Fruit fly (Drosophila melanogaster) whole organism, pupa: Measurements from ENCODE around the gene CG7879.

Source experiments
- CG10348 ChIP-seq: fragments of 200-800 bp; sonication (Bioruptor generic); IDR thresholded peaks from 2 replicates; pipeline ENCODE4 v1.3.6; 2022; ENCODE audit warnings: missing biosample characterization, missing genetic modification characterization
- CG12605 ChIP-seq: fragments of 200-800 bp; sonication (Bioruptor generic); IDR thresholded peaks from 2 replicates; pipeline ENCODE4 v1.3.6; 2022; ENCODE audit warnings: missing biosample characterization, missing genetic modification characterization
- CG13204 ChIP-seq: fragments of 200-800 bp; sonication (Bioruptor generic); optimal IDR thresholded peaks from 2 replicates; lab custom pipeline; 2018; ENCODE audit warnings: missing biosample characterization, mild to moderate bottlenecking, missing genetic modification characterization, moderate library complexity
- CG14655 ChIP-seq: fragments of 200-800 bp; sonication (Bioruptor generic); optimal IDR thresholded peaks from 3 replicates; lab custom pipeline; 2017; ENCODE audit warnings: mild to moderate bottlenecking, missing biosample characterization, missing genetic modification reagents, missing genetic modification characterization
- CG15710 ChIP-seq: fragments of 200-800 bp; sonication (Bioruptor generic); optimal IDR thresholded peaks from 2 replicates; lab custom pipeline; 2018; ENCODE audit warnings: missing biosample characterization, mild to moderate bottlenecking, missing genetic modification characterization, moderate library complexity
- CG17806 ChIP-seq: fragments of 200-800 bp; sonication (Bioruptor generic); optimal IDR thresholded peaks from 2 replicates; lab custom pipeline; 2018; ENCODE audit warnings: missing biosample characterization, mild to moderate bottlenecking, missing genetic modification characterization, moderate library complexity
- CG32121 ChIP-seq: fragments of 200-800 bp; sonication (Bioruptor generic); IDR thresholded peaks from 2 replicates; pipeline ENCODE4 v1.3.6; 2022; ENCODE audit warnings: missing biosample characterization, missing genetic modification characterization
- CG34367 ChIP-seq: fragments of 200-800 bp; sonication (Bioruptor generic); optimal IDR thresholded peaks from 2 replicates; lab custom pipeline; 2018; ENCODE audit warnings: missing biosample characterization, mild to moderate bottlenecking, missing genetic modification characterization
- CG4496 ChIP-seq: fragments of 200-800 bp; sonication (Bioruptor generic); IDR thresholded peaks from 3 replicates; pipeline ENCODE4 v1.3.6; 2022; ENCODE audit warnings: missing biosample characterization, missing genetic modification characterization
- CG8159 ChIP-seq: fragments of 200-800 bp; sonication (Bioruptor generic); optimal IDR thresholded peaks from 3 replicates; lab custom pipeline; 2018; ENCODE audit warnings: missing biosample characterization, mild to moderate bottlenecking, missing genetic modification characterization, moderate library complexity
- CG8301 ChIP-seq: fragments of 200-800 bp; sonication (Bioruptor generic); optimal IDR thresholded peaks from 2 replicates; lab custom pipeline; 2018; ENCODE audit warnings: missing biosample characterization, mild to moderate bottlenecking, missing genetic modification characterization
- CG9948 ChIP-seq: fragments of 200-800 bp; sonication (Bioruptor generic); optimal IDR thresholded peaks from 2 replicates; lab custom pipeline; 2018; ENCODE audit warnings: missing biosample characterization, mild to moderate bottlenecking, missing genetic modification characterization, moderate library complexity
- D1 ChIP-seq: fragments of 200-800 bp; sonication (Bioruptor generic); optimal IDR thresholded peaks from 2 replicates; lab custom pipeline; 2018; ENCODE audit warnings: missing biosample characterization, mild to moderate bottlenecking, missing genetic modification characterization, moderate library complexity
- EcR ChIP-seq: fragments of 200-800 bp; sonication (Bioruptor generic); optimal IDR thresholded peaks from 3 replicates; lab custom pipeline; 2019; ENCODE audit warnings: missing biosample characterization, missing genetic modification characterization, mild to moderate bottlenecking, moderate library complexity, missing genetic modification reagents
- Ets98B ChIP-seq: fragments of 200-800 bp; sonication (Bioruptor generic); IDR thresholded peaks from 2 replicates; pipeline ENCODE4 v1.3.6; 2022; ENCODE audit warnings: missing biosample characterization, missing genetic modification characterization
- Pif1A ChIP-seq: fragments of 200-800 bp; sonication (Bioruptor generic); optimal IDR thresholded peaks from 3 replicates; lab custom pipeline; 2016; ENCODE audit warnings: missing biosample characterization, missing genetic modification characterization
- Pif1B ChIP-seq: fragments of 200-800 bp; sonication (Bioruptor generic); optimal IDR thresholded peaks from 3 replicates; lab custom pipeline; 2016; ENCODE audit warnings: missing biosample characterization, missing genetic modification characterization
- Snoo ChIP-seq: fragments of 200-800 bp; sonication (Bioruptor generic); optimal IDR thresholded peaks from 3 replicates; lab custom pipeline; 2017; ENCODE audit warnings: missing biosample characterization, mild to moderate bottlenecking, missing genetic modification characterization, inconsistent platforms
- fd96Ca ChIP-seq: fragments of 200-800 bp; sonication (Bioruptor generic); IDR thresholded peaks from 3 replicates; pipeline ENCODE4 v1.3.6; 2022; ENCODE audit warnings: missing biosample characterization, missing genetic modification characterization
- gl ChIP-seq: fragments of 200-800 bp; sonication (Bioruptor generic); optimal IDR thresholded peaks from 2 replicates; lab custom pipeline; 2018; ENCODE audit warnings: missing biosample characterization, mild to moderate bottlenecking, missing genetic modification characterization
- rn ChIP-seq: fragments of 200-800 bp; sonication (Bioruptor generic); IDR thresholded peaks from 2 replicates; pipeline ENCODE4 v1.3.6; 2022; ENCODE audit warnings: missing biosample characterization, missing genetic modification characterization

CG7879 gene

DNA sequence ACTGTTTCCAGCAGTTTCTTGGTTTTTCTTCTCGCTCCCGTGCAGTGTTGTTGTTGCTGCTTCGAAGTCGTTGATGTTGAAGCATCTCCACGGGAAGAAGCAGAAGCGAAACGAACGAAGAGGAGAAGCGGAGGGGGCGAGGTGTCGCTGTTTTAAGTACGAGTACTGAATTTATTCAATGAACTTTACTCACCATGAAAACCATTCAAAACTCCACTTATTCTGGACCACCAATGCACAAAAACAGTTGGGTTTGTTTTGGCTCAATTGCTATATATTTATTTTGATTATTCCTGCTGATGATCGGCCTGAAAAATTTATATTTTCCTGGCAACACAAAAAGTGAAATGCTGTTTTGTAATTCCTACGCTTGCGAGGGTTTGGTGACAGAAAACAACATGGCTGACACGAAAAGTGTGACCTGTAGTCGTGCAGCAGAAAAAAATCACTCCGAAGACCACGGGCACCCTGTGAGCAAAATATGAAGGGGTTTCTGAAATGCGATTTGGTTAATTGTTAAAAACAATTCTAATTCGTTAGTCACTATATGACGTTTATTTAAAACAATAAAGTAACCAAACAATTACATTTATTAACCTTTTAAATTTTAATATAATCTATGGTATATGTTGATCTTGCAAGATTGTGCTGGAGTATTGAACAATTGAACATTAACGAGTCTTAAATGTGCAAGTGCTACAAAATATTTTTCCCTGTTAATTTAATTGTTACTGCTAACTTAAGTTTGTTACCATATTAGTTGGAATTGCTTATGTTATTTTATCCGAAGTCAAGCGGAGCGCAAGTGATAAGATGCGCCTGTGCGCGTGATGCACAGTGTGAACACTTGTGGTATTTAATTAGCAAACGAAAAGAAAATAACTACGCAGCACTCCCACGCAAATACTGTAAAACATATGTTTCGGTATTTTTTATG lies at the start of gene CG7879:
TSS of gene CG7879 (minus strand) at position 384 of the 937 bp plus-strand sequence.
- TF ChIP-seq CG32121 (GFP tag; lab: Robert Waterston, UW): no peak
- no peak for TF ChIP-seq rn (GFP tag; lab: Robert Waterston, UW)
- TF ChIP-seq CG15710: peak; percentile 18
- TF ChIP-seq CG14655: no peak
- TF ChIP-seq gl (tag; lab: Kevin White, UChicago): no peak
- no peak for TF ChIP-seq CG34367 (tag; lab: Kevin White, UChicago)
- TF ChIP-seq D1 (tag; lab: Kevin White, UChicago): no peak
- no peak for TF ChIP-seq Snoo (tag; lab: Kevin White, UChicago)
- no peak; the same call in 1 of the 2 replicates for TF ChIP-seq Ets98B
- peak; percentile 46 for TF ChIP-seq Pif1B (GFP tag; lab: Kevin White, UChicago)
- TF ChIP-seq Pif1A (GFP tag; lab: Kevin White, UChicago): no peak
- peak; percentile 34; the same call in 1 of the 3 replicates for TF ChIP-seq fd96Ca
- no peak for TF ChIP-seq CG9948
- TF ChIP-seq CG17806 (tag; lab: Kevin White, UChicago): no peak
- no peak for TF ChIP-seq CG13204 (GFP tag; lab: Kevin White, UChicago)
- TF ChIP-seq CG12605 (GFP tag; lab: Robert Waterston, UW): no peak
- TF ChIP-seq CG8301 (tag; lab: Kevin White, UChicago): no peak
- peak; percentile 55 for TF ChIP-seq EcR
- TF ChIP-seq CG10348 (GFP tag; lab: Robert Waterston, UW): no peak
- 0 out of 3 replicates have a peak, but pooled peaks have one; percentile 17 for TF ChIP-seq CG4496 (GFP tag; lab: Robert Waterston, UW)
- TF ChIP-seq CG8159: peak; percentile 25

DNA sequence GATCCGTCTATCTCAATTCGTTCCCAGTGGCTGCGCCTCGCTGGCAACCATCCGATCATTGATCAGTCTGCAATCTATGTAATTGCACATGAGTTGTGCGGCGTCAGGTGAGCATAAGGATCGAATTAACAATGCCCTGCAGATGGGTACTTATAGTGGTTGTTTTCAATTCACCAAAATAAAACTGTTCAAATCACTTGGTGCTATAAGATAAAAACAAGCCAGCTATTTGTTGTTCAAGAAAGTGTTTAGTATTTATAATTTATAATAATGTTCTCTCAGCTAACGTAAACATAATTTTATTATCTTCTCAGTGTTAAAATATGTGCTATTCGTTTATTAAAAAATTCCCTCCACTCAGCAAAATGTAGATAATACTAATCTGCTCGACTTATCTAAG lies 47.3 kb upstream of the CG7879 start, which contains the start of gene CG12105:
TSS of gene CG12105 (minus strand) at position 101 of the 400 bp plus-strand sequence.
- no peak for TF ChIP-seq CG10348 (GFP tag; lab: Robert Waterston, UW)
- no peak for TF ChIP-seq CG4496 (GFP tag; lab: Robert Waterston, UW)
- TF ChIP-seq D1 (tag; lab: Kevin White, UChicago): no peak
- TF ChIP-seq CG34367 (tag; lab: Kevin White, UChicago): no peak

- TF ChIP-seq CG9948 (no peak), Pif1B (GFP tag; lab: Kevin White, UChicago) (no peak), CG12605 (GFP tag; lab: Robert Waterston, UW) (no peak), CG13204 (GFP tag; lab: Kevin White, UChicago) (no peak), CG15710 (no peak), rn (GFP tag; lab: Robert Waterston, UW) (no peak), CG8301 (tag; lab: Kevin White, UChicago) (no peak), CG4496 (GFP tag; lab: Robert Waterston, UW) (no peak), CG34367 (tag; lab: Kevin White, UChicago) (no peak), D1 (tag; lab: Kevin White, UChicago) (no peak), CG17806 (tag; lab: Kevin White, UChicago) (no peak), Pif1A (GFP tag; lab: Kevin White, UChicago) (no peak), EcR (no peak), CG8159 (no peak)
Measured at dm6 chr3L:1614465-1615084, 46.2 kb upstream of the CG7879 start.

DNA sequence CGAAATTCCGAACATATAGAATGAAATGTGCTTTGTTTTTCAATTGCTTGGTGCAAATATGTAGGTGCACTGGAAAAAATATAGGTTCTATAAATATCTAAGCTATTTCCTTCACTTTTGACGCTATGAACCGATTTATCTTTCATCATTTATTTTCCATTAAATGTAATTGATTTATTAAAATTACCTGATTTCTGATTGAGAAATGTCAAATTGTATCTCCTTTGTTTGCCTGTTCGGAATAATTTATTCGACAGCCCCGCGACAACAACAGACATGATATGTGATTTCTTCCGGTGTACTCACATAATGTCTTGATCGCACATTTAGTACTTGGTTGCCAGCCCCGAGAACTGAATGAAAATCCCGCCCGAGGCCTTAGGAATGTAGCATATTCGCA lies 41.2 kb upstream of the CG7879 start:
- TF ChIP-seq CG32121 (GFP tag; lab: Robert Waterston, UW): peak; percentile 45; the same call in 1 of the 2 replicates
- TF ChIP-seq CG13204 (GFP tag; lab: Kevin White, UChicago): no peak
- no peak for TF ChIP-seq rn (GFP tag; lab: Robert Waterston, UW)
- no peak for TF ChIP-seq CG12605 (GFP tag; lab: Robert Waterston, UW)
- peak; percentile 35; the same call in 1 of the 3 replicates for TF ChIP-seq CG4496 (GFP tag; lab: Robert Waterston, UW)
- no peak for TF ChIP-seq CG9948
- TF ChIP-seq Pif1B (GFP tag; lab: Kevin White, UChicago): no peak
- peak; percentile 42 for TF ChIP-seq CG8301 (tag; lab: Kevin White, UChicago)
- TF ChIP-seq CG15710: no peak
- TF ChIP-seq gl (tag; lab: Kevin White, UChicago): no peak
- TF ChIP-seq Pif1A (GFP tag; lab: Kevin White, UChicago): peak; percentile 43
- TF ChIP-seq CG8159: peak; percentile 40
- no peak for TF ChIP-seq EcR
- no peak for TF ChIP-seq Ets98B
- TF ChIP-seq fd96Ca: 0 out of 3 replicates have a peak, but pooled peaks have one; percentile 23
- no peak for TF ChIP-seq Snoo (tag; lab: Kevin White, UChicago)
- no peak for TF ChIP-seq CG17806 (tag; lab: Kevin White, UChicago)
- no peak for TF ChIP-seq CG14655
- no peak for TF ChIP-seq D1 (tag; lab: Kevin White, UChicago)
- no peak for TF ChIP-seq CG34367 (tag; lab: Kevin White, UChicago)
- peak; percentile 27; the same call in 1 of the 2 replicates for TF ChIP-seq CG10348 (GFP tag; lab: Robert Waterston, UW)

DNA sequence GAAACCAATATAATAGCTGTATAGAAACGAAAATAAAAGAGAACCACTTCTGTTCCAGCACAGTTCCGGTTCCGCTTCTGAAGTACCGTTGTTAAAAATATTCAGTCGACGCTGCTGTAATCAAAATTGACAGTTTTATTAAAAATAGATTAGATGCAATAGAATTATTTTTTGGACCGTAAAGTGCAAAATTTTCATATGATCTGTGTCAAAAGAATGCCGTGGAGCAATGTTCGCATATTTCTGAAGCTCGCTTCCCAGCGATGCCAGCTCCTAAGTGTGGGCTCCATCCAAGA lies 34.4 kb upstream of the CG7879 start, which contains the start of the genes CG18170 and CG33791:
TSS of gene CG18170 (plus strand) at position 122 of the 296 bp plus-strand sequence.
TSS of gene CG33791 (plus strand) at position 122 of the 296 bp plus-strand sequence.
- TF ChIP-seq CG12605 (GFP tag; lab: Robert Waterston, UW) (no peak), rn (GFP tag; lab: Robert Waterston, UW) (no peak), Snoo (tag; lab: Kevin White, UChicago) (no peak), CG8159 (no peak), EcR (no peak), CG32121 (GFP tag; lab: Robert Waterston, UW) (no peak), D1 (tag; lab: Kevin White, UChicago) (no peak), CG4496 (GFP tag; lab: Robert Waterston, UW) (no peak), Pif1A (GFP tag; lab: Kevin White, UChicago) (no peak), CG8301 (tag; lab: Kevin White, UChicago) (no peak), CG14655 (no peak)
